Worm (Caenorhabditis elegans) whole organism, mixed stage, embryonic: ENCODE results near the gene B0281.3.

ENCODE experiments used
- elt-3 ChIP-seq: fragments of 150-350 bp; optimal IDR thresholded peaks from 2 replicates; lab custom pipeline; 2014; ENCODE audit warnings: missing biosample characterization, missing genetic modification characterization
- mep-1 ChIP-seq: fragments of 150-350 bp; optimal IDR thresholded peaks from 2 replicates; lab custom pipeline; 2017; ENCODE audit warnings: missing biosample characterization, missing genetic modification reagents, missing genetic modification characterization, inconsistent platforms
- snpc-4 ChIP-seq: fragments of 150-350 bp; optimal IDR thresholded peaks from 2 replicates; lab custom pipeline; 2014; ENCODE audit warnings: missing biosample characterization, missing genetic modification characterization

DNA sequence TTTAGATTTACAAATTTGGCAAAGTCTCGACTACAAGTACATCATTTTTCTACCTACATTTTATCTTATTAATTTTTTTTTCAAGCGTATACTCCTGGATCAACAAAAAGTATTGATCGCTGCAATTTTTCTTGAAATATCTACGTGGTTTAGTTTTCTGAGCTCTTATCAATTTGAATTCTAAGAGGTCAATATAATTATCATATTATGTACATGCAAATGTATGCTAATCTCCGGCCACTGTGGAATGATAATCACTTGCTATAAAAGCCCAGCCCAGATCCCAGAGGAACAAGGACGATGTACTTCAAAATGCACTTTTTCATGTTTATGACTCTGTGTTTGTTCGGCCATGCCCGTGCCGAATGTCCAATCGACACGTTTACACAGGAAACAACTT, 50.0 kb downstream of the B0281.3 start, which contains the start of gene F43C11.1:
- no peak for TF ChIP-seq elt-3
- TF ChIP-seq mep-1 (tag; lab: Kevin White, UChicago), result no peak
- TF ChIP-seq snpc-4, result no peak
